Fruit fly (Drosophila melanogaster): ENCODE measurements around the gene BTBD9.

DNA sequence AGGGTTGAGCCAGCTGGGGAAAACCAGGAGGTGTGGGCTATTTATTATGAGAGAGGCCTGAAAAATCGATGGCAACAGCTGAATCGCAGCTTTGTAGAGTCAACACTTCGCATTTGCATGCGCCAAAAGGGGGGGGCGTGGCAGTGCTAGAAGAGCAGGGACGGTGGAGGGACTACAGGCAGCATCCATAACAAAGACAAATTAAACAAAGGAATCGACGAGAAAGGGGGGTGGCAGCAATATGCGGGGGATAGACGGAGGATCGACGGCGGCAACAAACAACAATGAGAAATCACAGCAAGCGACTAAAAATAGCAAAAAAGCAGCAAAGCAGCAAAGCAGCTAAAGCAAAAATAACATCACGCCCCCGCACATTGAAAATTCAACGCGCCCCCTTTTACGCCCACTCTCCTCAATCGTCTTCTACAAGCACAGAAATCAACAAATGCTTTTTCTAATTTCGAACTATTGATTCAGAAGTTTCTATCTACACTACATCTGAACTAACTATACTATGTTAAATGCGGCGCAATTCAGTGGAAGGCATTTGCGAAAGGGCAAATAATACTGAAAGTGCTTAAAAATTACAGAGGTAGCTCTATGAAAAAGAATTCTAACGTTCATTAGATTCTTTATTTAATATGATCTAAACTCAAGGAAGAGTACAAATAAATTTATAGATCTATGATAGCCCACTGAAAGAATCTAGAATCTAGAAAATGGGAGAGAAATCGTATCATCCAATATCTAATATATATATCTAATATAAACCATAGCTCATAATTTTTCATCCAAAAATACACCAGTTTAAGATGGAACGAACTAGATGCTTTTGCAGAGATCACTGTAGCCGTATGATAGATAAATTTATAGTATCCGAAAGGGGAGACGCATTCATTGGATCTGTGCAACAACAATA lies 33.3 kb upstream of the BTBD9 start:
- no peak for TF ChIP-seq pan (optimal IDR thresholded peaks at IDR 0.05)
- no peak for TF ChIP-seq psq (optimal IDR thresholded peaks at IDR 0.05)
- TF ChIP-seq CG8478 (optimal IDR thresholded peaks at IDR 0.05) = no peak
- no peak for TF ChIP-seq Dll (optimal IDR thresholded peaks at IDR 0.05)
- TF ChIP-seq usp (GFP tag; optimal IDR thresholded peaks at IDR 0.05) = no peak

Measured in whole organism.